Worm (Caenorhabditis elegans): ENCODE measurements around the gene affl-1.

DNA sequence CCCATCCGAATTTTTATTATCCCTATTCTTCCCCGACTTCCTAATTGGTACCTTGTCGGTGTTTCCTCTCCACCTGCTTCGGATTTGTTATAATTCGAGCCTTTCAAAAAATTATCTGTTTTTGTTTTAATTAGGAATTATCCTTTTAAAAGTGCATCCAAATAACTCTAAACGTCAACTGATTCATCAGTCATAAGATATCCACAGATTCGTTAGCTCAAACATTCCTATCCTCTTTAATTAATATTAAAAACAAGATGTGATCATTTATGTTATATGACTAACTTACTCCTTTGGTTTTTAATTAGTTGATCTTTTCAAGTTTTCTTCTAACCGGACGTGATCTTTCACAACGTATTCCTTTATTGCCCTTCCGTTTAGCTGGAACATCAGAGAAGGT lies 6.8 kb downstream of the affl-1 start:
- no peak for TF ChIP-seq lin-15B (tag; optimal IDR thresholded peaks at IDR 0.05)
- no peak for TF ChIP-seq daf-19 (GFP tag; conservative IDR thresholded peaks at IDR 0.05)
- no peak for TF ChIP-seq lin-38 (GFP tag; IDR thresholded peaks at IDR 0.05)
- no peak for TF ChIP-seq zag-1 (tag; optimal IDR thresholded peaks at IDR 0.05)
- TF ChIP-seq vab-7 (GFP tag; IDR thresholded peaks at IDR 0.05), result no peak
- TF ChIP-seq fkh-10 (GFP tag; optimal IDR thresholded peaks at IDR 0.05), result no peak

Data from whole organism, L4 larva.